Worm (Caenorhabditis elegans) whole organism, midembryonic: ENCODE results near the gene B0272.3.

Experiments used
- T22C8.4 ChIP-seq: fragments of 200-800 bp; sonication (Bioruptor generic); IDR thresholded peaks from 2 replicates; pipeline ENCODE4 v1.3.6; 2022; ENCODE audit warnings: missing genetic modification characterization, missing compliant biosample characterization
- cog-1 ChIP-seq: sonication (generic microtip); optimal IDR thresholded peaks from 2 replicates; lab custom pipeline; 2016; ENCODE audit warnings: missing genetic modification characterization, missing compliant biosample characterization
- flt-1 ChIP-seq: fragments of 200-800 bp; sonication (Bioruptor generic); IDR thresholded peaks from 2 replicates; pipeline ENCODE4 v1.3.6; 2022; ENCODE audit warnings: missing genetic modification characterization, missing compliant biosample characterization
- klf-2 ChIP-seq: fragments of 200-800 bp; sonication (Bioruptor generic); conservative IDR thresholded peaks from 2 replicates; pipeline ENCODE4 v1.3.6; 2022; ENCODE audit warnings: missing genetic modification reagents, missing genetic modification characterization, missing compliant biosample characterization
- med-1 ChIP-seq: sonication (generic microtip); optimal IDR thresholded peaks from 2 replicates; lab custom pipeline; 2017; ENCODE audit warnings: missing genetic modification characterization, mild to moderate bottlenecking, missing compliant biosample characterization, antibody characterized with exemption, missing genetic modification reagents; ENCODE audit not compliant: insufficient read depth
- ref-1 ChIP-seq: fragments of 200-800 bp; sonication (Bioruptor generic); conservative IDR thresholded peaks from 2 replicates; pipeline ENCODE4 v1.3.6; 2022; ENCODE audit warnings: missing genetic modification reagents, missing genetic modification characterization, missing compliant biosample characterization
- tab-1 ChIP-seq: fragments of 200-800 bp; sonication (Bioruptor generic); IDR thresholded peaks from 2 replicates; pipeline ENCODE4 v1.3.6; 2022; ENCODE audit warnings: missing genetic modification characterization, missing compliant biosample characterization
- ztf-23 ChIP-seq: fragments of 200-800 bp; sonication (Bioruptor generic); IDR thresholded peaks from 2 replicates; pipeline ENCODE4 v1.3.6; 2022; ENCODE audit warnings: missing genetic modification reagents, missing genetic modification characterization, missing compliant biosample characterization
- ztf-29 ChIP-seq: fragments of 200-800 bp; sonication (Bioruptor generic); IDR thresholded peaks from 2 replicates; pipeline ENCODE4 v1.3.6; 2022; ENCODE audit warnings: missing genetic modification reagents, missing genetic modification characterization, missing compliant biosample characterization

DNA sequence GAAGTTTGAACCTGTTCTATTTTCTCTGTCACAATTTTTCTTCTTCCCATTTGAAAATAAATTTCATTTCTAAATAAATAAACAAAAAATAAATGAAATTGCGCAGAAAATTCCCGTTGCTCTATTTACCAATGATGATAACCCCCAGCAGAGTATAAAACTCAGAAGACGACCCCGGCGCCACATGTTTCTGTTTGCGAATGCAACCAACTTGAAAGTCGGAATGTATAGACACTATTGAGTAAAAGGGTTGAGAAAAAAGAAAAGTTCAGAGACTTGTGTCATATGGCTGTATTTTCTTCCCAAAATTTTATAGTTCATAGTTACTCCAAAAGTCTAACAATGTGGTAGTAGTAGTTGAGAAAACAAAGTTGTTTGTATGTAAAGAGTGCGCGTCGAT, 19.6 kb upstream of the B0272.3 start:
- TF ChIP-seq tab-1 (GFP tag; lab: Robert Waterston, UW), result no peak
- no peak for TF ChIP-seq flt-1 (GFP tag; lab: Robert Waterston, UW)
- TF ChIP-seq med-1 (GFP tag; lab: Kevin White, UChicago), result no peak
- TF ChIP-seq ref-1 (GFP tag; lab: Robert Waterston, UW), result no peak
- no peak for TF ChIP-seq klf-2 (GFP tag; lab: Robert Waterston, UW)
- no peak for TF ChIP-seq ztf-29 (GFP tag; lab: Robert Waterston, UW)
- TF ChIP-seq cog-1 (tag; lab: Kevin White, UChicago), result no peak
- TF ChIP-seq ztf-23 (GFP tag; lab: Robert Waterston, UW), result no peak
- no peak for TF ChIP-seq T22C8.4 (GFP tag; lab: Robert Waterston, UW)
